Worm (Caenorhabditis elegans) whole organism, midembryonic: ENCODE measurements around the gene K08D8.10.

ENCODE experiments used
- T22C8.4 ChIP-seq: fragments of 200-800 bp; sonication (Bioruptor generic); IDR thresholded peaks from 2 replicates; pipeline ENCODE4 v1.3.6; 2022; ENCODE audit warnings: missing genetic modification characterization, missing compliant biosample characterization
- cog-1 ChIP-seq: sonication (generic microtip); optimal IDR thresholded peaks from 2 replicates; lab custom pipeline; 2016; ENCODE audit warnings: missing genetic modification characterization, missing compliant biosample characterization
- flt-1 ChIP-seq: fragments of 200-800 bp; sonication (Bioruptor generic); IDR thresholded peaks from 2 replicates; pipeline ENCODE4 v1.3.6; 2022; ENCODE audit warnings: missing genetic modification characterization, missing compliant biosample characterization
- klf-2 ChIP-seq: fragments of 200-800 bp; sonication (Bioruptor generic); conservative IDR thresholded peaks from 2 replicates; pipeline ENCODE4 v1.3.6; 2022; ENCODE audit warnings: missing genetic modification reagents, missing genetic modification characterization, missing compliant biosample characterization
- med-1 ChIP-seq: sonication (generic microtip); optimal IDR thresholded peaks from 2 replicates; lab custom pipeline; 2017; ENCODE audit warnings: missing genetic modification characterization, mild to moderate bottlenecking, missing compliant biosample characterization, antibody characterized with exemption, missing genetic modification reagents; ENCODE audit not compliant: insufficient read depth
- ref-1 ChIP-seq: fragments of 200-800 bp; sonication (Bioruptor generic); conservative IDR thresholded peaks from 2 replicates; pipeline ENCODE4 v1.3.6; 2022; ENCODE audit warnings: missing genetic modification reagents, missing genetic modification characterization, missing compliant biosample characterization
- tab-1 ChIP-seq: fragments of 200-800 bp; sonication (Bioruptor generic); IDR thresholded peaks from 2 replicates; pipeline ENCODE4 v1.3.6; 2022; ENCODE audit warnings: missing genetic modification characterization, missing compliant biosample characterization
- ztf-23 ChIP-seq: fragments of 200-800 bp; sonication (Bioruptor generic); IDR thresholded peaks from 2 replicates; pipeline ENCODE4 v1.3.6; 2022; ENCODE audit warnings: missing genetic modification reagents, missing genetic modification characterization, missing compliant biosample characterization
- ztf-29 ChIP-seq: fragments of 200-800 bp; sonication (Bioruptor generic); IDR thresholded peaks from 2 replicates; pipeline ENCODE4 v1.3.6; 2022; ENCODE audit warnings: missing genetic modification reagents, missing genetic modification characterization, missing compliant biosample characterization

K08D8.10 gene

DNA sequence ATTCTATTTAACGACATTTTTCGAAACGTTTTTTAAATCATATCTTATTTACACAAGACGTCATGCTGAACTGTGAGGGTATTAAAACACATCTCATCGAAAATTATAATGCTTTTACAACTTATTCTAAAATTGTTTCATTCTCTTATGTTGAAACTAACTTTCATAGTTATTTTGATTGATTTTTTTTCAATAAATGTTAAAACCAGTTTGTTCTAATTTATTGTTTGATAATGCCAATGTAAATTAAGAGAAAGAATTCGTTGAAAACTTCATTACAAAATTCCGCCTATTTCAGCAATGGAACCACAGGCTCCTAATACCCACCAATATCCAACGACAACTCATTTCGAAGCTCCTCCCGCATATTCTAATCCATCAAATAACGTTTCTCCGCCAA is 5.4 kb upstream of the K08D8.10 start, which contains the start of gene K08D8.11:
Gene K08D8.11, plus strand, starts transcription at position 301 of the 400 bp plus-strand sequence.
- TF ChIP-seq tab-1 (GFP tag; lab: Robert Waterston, UW) (no peak), med-1 (GFP tag; lab: Kevin White, UChicago) (no peak), klf-2 (GFP tag; lab: Robert Waterston, UW) (no peak), ztf-23 (GFP tag; lab: Robert Waterston, UW) (no peak), cog-1 (no peak), ztf-29 (GFP tag; lab: Robert Waterston, UW) (no peak), ref-1 (GFP tag; lab: Robert Waterston, UW) (no peak), flt-1 (GFP tag; lab: Robert Waterston, UW) (no peak)

DNA sequence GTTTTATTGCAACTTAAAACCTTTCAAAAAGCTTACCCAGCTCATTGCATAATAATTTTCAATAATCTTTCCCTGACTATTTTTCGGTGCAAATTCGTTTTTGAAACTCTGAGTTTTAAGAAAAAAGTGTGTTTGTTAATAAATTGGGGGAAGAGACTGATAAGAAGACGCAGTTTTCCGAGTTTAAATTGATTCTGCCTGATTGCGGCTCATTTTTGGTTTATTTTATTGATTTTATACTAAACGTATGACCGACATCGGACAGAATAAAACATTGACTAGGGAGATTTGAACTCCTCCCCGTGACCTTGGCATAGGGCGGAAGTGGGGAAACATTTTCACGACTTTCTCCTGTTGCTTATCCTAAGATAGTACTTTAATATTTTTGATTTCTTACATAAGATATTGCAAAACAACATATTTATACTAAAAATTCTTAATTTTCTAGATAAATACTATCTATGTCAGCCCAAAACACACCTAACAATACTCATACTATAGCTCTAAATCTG is 3.9 kb upstream of the K08D8.10 start, which contains the start of gene K08D8.7:
Gene K08D8.7, plus strand, starts transcription at position 462 of the 512 bp plus-strand sequence.
- TF ChIP-seq tab-1 (GFP tag; lab: Robert Waterston, UW): no peak
- TF ChIP-seq cog-1: no peak
- TF ChIP-seq klf-2 (GFP tag; lab: Robert Waterston, UW): no peak
- no peak for TF ChIP-seq T22C8.4 (GFP tag; lab: Robert Waterston, UW)
- TF ChIP-seq flt-1 (GFP tag; lab: Robert Waterston, UW): no peak
- no peak for TF ChIP-seq med-1 (GFP tag; lab: Kevin White, UChicago)
- no peak for TF ChIP-seq ref-1 (GFP tag; lab: Robert Waterston, UW)
- TF ChIP-seq ztf-23 (GFP tag; lab: Robert Waterston, UW): no peak
- TF ChIP-seq ztf-29 (GFP tag; lab: Robert Waterston, UW): no peak

DNA sequence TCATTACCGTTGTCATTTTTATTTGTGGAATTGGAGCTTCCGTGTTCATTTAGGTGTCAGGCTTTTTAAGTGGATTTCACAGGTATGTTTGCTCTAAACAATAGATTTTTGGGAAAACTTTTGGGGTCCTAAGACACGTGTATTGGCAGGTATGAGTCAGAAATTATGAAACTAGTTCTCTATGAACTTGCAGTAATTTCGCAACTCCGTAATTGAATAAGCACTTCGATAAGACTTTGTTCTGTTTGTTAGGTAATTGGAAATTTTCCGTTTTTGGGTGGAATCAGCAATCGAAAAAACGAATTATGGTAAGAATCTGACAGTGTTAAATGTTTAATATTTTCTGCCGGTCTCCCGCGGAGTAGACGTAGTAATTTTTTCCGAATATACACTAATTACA is 3.2 kb upstream of the K08D8.10 start:
- TF ChIP-seq tab-1 (GFP tag; lab: Robert Waterston, UW) (no peak), med-1 (GFP tag; lab: Kevin White, UChicago) (no peak), flt-1 (GFP tag; lab: Robert Waterston, UW) (no peak), ztf-23 (GFP tag; lab: Robert Waterston, UW) (no peak), ref-1 (GFP tag; lab: Robert Waterston, UW) (no peak), ztf-29 (GFP tag; lab: Robert Waterston, UW) (no peak), T22C8.4 (GFP tag; lab: Robert Waterston, UW) (no peak), klf-2 (GFP tag; lab: Robert Waterston, UW) (no peak), cog-1 (no peak)

DNA sequence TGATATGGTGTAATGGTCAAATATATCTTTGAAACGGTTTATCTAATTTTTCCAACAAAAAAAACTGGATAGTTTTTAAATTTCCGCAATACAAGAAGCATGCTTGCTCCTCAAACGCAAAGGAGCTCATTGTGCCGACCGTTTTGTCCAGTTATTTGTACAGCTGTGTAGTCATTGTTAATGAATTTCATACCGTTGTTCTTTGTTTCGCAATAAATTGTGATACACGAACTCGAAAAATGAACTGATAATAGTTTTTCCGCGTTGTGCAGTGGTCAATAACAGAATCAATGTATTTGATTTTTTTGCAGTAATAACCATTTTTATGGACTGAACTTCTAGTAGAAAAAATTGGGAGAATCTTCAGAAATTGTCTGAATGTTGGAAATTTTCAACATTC is 1.5 kb upstream of the K08D8.10 start:
- TF ChIP-seq flt-1 (GFP tag; lab: Robert Waterston, UW): no peak
- no peak for TF ChIP-seq ztf-23 (GFP tag; lab: Robert Waterston, UW)
- TF ChIP-seq tab-1 (GFP tag; lab: Robert Waterston, UW): no peak
- no peak for TF ChIP-seq cog-1
- TF ChIP-seq ztf-29 (GFP tag; lab: Robert Waterston, UW): no peak
- TF ChIP-seq T22C8.4 (GFP tag; lab: Robert Waterston, UW): no peak
- TF ChIP-seq med-1 (GFP tag; lab: Kevin White, UChicago): no peak
- TF ChIP-seq klf-2 (GFP tag; lab: Robert Waterston, UW): no peak
- TF ChIP-seq ref-1 (GFP tag; lab: Robert Waterston, UW): no peak

DNA sequence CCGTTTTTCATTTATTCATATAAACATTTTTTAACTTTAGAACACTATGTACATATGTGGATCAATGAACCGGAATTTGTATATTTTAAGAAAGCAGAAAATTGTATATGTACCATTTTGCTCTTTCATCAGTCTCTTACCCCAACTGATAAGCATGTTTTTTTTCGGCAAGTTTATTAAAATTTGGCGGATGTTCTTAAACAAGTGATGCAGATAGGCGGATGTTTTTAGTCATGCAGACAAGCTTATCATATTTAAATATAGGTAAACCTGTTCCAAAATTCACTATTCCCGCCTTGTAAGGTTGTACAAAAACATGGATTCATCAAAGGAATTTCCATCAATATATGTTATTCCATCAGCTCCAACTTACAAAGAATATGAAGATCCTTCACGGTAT is 975 bp upstream of the K08D8.10 start, which contains the start of gene K08D8.9:
Gene K08D8.9, plus strand, starts transcription at position 301 of the 400 bp plus-strand sequence.
- TF ChIP-seq med-1 (GFP tag; lab: Kevin White, UChicago) (no peak), tab-1 (GFP tag; lab: Robert Waterston, UW) (no peak), flt-1 (GFP tag; lab: Robert Waterston, UW) (no peak), cog-1 (no peak)

DNA sequence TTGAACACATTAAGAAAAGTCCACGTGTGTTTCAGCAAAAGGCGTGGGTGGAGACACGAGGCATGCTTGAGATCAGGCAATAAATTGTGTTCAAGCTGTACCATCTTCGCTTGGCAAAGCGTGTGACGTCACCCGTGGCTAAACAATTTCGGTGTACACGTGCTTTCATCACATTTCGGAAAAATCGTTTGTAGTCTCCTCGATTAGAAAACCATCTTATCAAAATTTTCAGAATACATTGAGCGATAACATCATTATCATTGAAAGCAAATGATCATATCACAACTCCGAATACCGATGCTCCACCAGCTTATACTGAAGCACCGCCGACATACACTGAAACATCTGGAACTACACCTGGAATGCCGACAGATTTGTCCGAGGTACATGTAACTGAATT is 1.2 kb downstream of the K08D8.10 start:
- no peak for TF ChIP-seq T22C8.4 (GFP tag; lab: Robert Waterston, UW)
- TF ChIP-seq ref-1 (GFP tag; lab: Robert Waterston, UW): no peak
- no peak for TF ChIP-seq tab-1 (GFP tag; lab: Robert Waterston, UW)
- TF ChIP-seq ztf-29 (GFP tag; lab: Robert Waterston, UW): no peak
- no peak for TF ChIP-seq cog-1
- TF ChIP-seq med-1 (GFP tag; lab: Kevin White, UChicago): no peak
- no peak for TF ChIP-seq flt-1 (GFP tag; lab: Robert Waterston, UW)
- no peak for TF ChIP-seq ztf-23 (GFP tag; lab: Robert Waterston, UW)
- TF ChIP-seq klf-2 (GFP tag; lab: Robert Waterston, UW): no peak

DNA sequence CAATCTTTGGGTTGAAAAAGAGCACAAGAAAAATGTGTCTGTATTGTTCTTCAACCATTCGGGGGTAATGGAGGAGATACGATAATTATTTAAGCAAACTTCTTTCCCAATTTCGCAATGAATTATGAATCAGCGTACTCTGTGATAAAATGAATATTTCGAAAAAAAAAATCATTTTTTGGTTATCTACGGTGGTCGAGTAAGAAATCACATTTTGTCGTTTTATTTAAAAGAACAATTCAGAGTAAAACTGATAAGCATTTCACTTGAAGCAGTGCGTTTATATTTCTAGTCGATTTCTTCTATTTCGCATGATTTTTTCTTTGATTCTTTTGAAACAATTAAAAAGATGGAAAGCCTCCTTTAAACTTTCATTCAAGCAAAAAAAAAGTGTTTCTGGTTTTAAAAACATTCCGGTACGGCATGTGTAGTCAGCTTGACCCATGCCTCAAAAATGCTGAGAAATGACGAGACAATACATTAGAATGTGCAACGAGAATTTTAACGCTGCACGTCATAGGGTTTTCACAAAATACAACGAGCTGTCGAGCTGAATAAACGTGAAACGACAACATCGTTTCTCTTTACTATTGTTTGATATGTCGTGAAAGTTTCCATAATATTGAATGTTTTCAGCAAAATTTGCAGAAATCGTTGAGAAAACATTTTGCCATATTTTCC is 2.2 kb downstream of the K08D8.10 start, which contains the start of gene K08D8.2:
Gene K08D8.2, plus strand, starts transcription at position 631 of the 681 bp plus-strand sequence.
- no peak for TF ChIP-seq ztf-29 (GFP tag; lab: Robert Waterston, UW)
- TF ChIP-seq T22C8.4 (GFP tag; lab: Robert Waterston, UW): no peak
- TF ChIP-seq ref-1 (GFP tag; lab: Robert Waterston, UW): no peak
- no peak for TF ChIP-seq med-1 (GFP tag; lab: Kevin White, UChicago)

DNA sequence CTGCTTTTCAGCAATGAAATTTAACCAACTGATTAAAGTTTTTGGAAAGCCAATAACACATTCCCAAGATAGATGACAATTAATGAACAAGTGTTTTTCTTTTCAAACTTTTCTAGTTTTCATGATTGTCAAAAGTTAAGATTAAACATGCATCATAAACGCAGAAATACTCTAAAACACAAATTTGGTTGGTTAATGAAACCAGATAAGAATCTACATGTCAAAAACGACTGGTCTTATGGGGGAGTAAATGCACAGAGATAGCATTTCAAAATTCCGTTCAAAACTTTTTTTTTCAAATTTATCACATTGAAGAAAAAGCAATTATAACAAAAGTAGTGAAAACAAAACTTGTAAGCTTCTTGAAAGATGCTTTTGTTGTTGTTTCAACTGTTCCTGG is 3.3 kb downstream of the K08D8.10 start:
- TF ChIP-seq tab-1 (GFP tag; lab: Robert Waterston, UW) (no peak), T22C8.4 (GFP tag; lab: Robert Waterston, UW) (no peak), ztf-29 (GFP tag; lab: Robert Waterston, UW) (no peak), ztf-23 (GFP tag; lab: Robert Waterston, UW) (no peak), med-1 (GFP tag; lab: Kevin White, UChicago) (no peak), klf-2 (GFP tag; lab: Robert Waterston, UW) (no peak), ref-1 (GFP tag; lab: Robert Waterston, UW) (no peak), flt-1 (GFP tag; lab: Robert Waterston, UW) (no peak), cog-1 (no peak)

DNA sequence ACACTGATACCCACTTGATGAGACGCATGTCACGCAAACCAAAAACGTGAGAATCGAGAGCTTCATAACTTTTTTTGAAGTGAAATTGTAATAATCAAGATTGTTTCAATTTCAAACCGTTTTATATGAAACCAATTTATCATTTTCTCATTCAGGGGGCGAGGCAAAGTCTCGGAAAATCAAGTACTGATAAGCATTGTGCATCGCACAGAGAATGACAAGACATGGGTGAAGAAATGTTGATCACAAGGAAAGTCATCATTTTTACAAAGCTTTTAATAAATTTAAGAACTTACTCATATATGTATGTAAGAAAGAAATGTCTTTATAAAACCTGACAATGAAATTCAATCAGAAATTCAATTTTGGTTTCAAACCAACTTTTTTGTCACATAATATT is 6.2 kb downstream of the K08D8.10 start, which contains the start of gene K08D8.3:
Gene K08D8.3, minus strand, starts transcription at position 131 of the 400 bp plus-strand sequence.
- TF ChIP-seq ref-1 (GFP tag; lab: Robert Waterston, UW) (no peak), ztf-29 (GFP tag; lab: Robert Waterston, UW) (no peak), T22C8.4 (GFP tag; lab: Robert Waterston, UW) (no peak), ztf-23 (GFP tag; lab: Robert Waterston, UW) (no peak), med-1 (GFP tag; lab: Kevin White, UChicago) (no peak), flt-1 (GFP tag; lab: Robert Waterston, UW) (no peak), klf-2 (GFP tag; lab: Robert Waterston, UW) (no peak), tab-1 (GFP tag; lab: Robert Waterston, UW) (no peak), cog-1 (no peak)
